Fruit fly (Drosophila melanogaster) whole organism, embryonic: ENCODE measurements around the gene CG14715.
A peak's percentile ranks its signal among the peaks of the same experiment; 100 is the strongest.

Experiments used
- Ada2b ChIP-seq: fragments of 200-800 bp; sonication (Bioruptor generic); IDR thresholded peaks from 2 replicates; pipeline ENCODE4 v1.3.6; 2022; ENCODE audit warnings: missing biosample characterization, missing genetic modification characterization
- Atf3 ChIP-seq: fragments of 200-800 bp; sonication (Bioruptor generic); optimal IDR thresholded peaks from 3 replicates; lab custom pipeline; 2016; ENCODE audit warnings: missing biosample characterization, missing genetic modification characterization
- Awh ChIP-seq: fragments of 200-800 bp; sonication (Bioruptor generic); IDR thresholded peaks from 2 replicates; pipeline ENCODE4, ENCODE4 v1.3.6; 2022; ENCODE audit warnings: missing biosample characterization, missing genetic modification characterization
- B-H2 ChIP-seq: fragments of 200-800 bp; sonication (Bioruptor generic); optimal IDR thresholded peaks from 2 replicates; lab custom pipeline; 2018; ENCODE audit warnings: missing biosample characterization, mild to moderate bottlenecking, missing genetic modification characterization
- CG10654 ChIP-seq: fragments of 200-800 bp; sonication (Bioruptor generic); optimal IDR thresholded peaks from 2 replicates; lab custom pipeline; 2016; ENCODE audit warnings: missing biosample characterization, missing genetic modification characterization
- CG12299 ChIP-seq: fragments of 200-800 bp; sonication (Bioruptor generic); optimal IDR thresholded peaks from 2 replicates; lab custom pipeline; 2018; ENCODE audit warnings: missing biosample characterization, mild to moderate bottlenecking, missing genetic modification characterization
- CG12391 ChIP-seq: fragments of 200-800 bp; sonication (Bioruptor generic); optimal IDR thresholded peaks from 3 replicates; lab custom pipeline; 2018; ENCODE audit warnings: missing biosample characterization, mild to moderate bottlenecking, missing genetic modification characterization, moderate library complexity
- CG12769 ChIP-seq: fragments of 200-800 bp; sonication (Bioruptor generic); optimal IDR thresholded peaks from 2 replicates; lab custom pipeline; 2019; ENCODE audit warnings: missing biosample characterization, mild to moderate bottlenecking, missing genetic modification characterization, moderate library complexity
- CG13296 ChIP-seq: fragments of 200-800 bp; sonication (Bioruptor generic); optimal IDR thresholded peaks from 3 replicates; lab custom pipeline; 2018; ENCODE audit warnings: missing biosample characterization, mild to moderate bottlenecking, missing genetic modification characterization
- CG17612 ChIP-seq: fragments of 200-800 bp; sonication (Bioruptor generic); IDR thresholded peaks from 2 replicates; pipeline ENCODE4 v1.3.6; 2022; ENCODE audit warnings: missing biosample characterization, missing genetic modification characterization
- CG18476 ChIP-seq: fragments of 200-800 bp; sonication (Bioruptor generic); optimal IDR thresholded peaks from 2 replicates; lab custom pipeline; 2016; ENCODE audit warnings: missing biosample characterization, mild to moderate bottlenecking, missing genetic modification characterization
- CG18599 ChIP-seq: fragments of 200-800 bp; sonication (Bioruptor generic); optimal IDR thresholded peaks from 3 replicates; lab custom pipeline; 2017; ENCODE audit warnings: missing biosample characterization, missing genetic modification characterization, mild to moderate bottlenecking, moderate library complexity, missing genetic modification reagents
- CG2889 ChIP-seq: fragments of 200-800 bp; sonication (Bioruptor generic); IDR thresholded peaks from 3 replicates; pipeline ENCODE4 v1.3.6; 2022; ENCODE audit warnings: missing biosample characterization, missing genetic modification characterization
- CG30403 ChIP-seq: fragments of 200-800 bp; sonication (Bioruptor generic); optimal IDR thresholded peaks from 3 replicates; lab custom pipeline; 2016; ENCODE audit warnings: missing biosample characterization, missing genetic modification characterization
- CG3281 ChIP-seq: fragments of 200-800 bp; sonication (Bioruptor generic); optimal IDR thresholded peaks from 3 replicates; lab custom pipeline; 2017; ENCODE audit warnings: missing biosample characterization, mild to moderate bottlenecking, missing genetic modification characterization
- CG7271 ChIP-seq: fragments of 200-800 bp; sonication (Bioruptor generic); optimal IDR thresholded peaks from 2 replicates; lab custom pipeline; 2018; ENCODE audit warnings: missing biosample characterization, mild to moderate bottlenecking, missing genetic modification characterization, moderate library complexity
- CG8944 ChIP-seq: fragments of 200-800 bp; sonication (Bioruptor generic); optimal IDR thresholded peaks from 3 replicates; lab custom pipeline; 2016; ENCODE audit warnings: missing biosample characterization, missing genetic modification characterization
- CG9215 ChIP-seq: fragments of 200-800 bp; sonication (Bioruptor generic); IDR thresholded peaks from 2 replicates; pipeline ENCODE4 v1.3.6; 2022; ENCODE audit warnings: missing biosample characterization, missing genetic modification characterization
- CG9609 ChIP-seq: fragments of 200-800 bp; sonication (Bioruptor generic); optimal IDR thresholded peaks from 3 replicates; lab custom pipeline; 2016; ENCODE audit warnings: missing biosample characterization, missing genetic modification characterization
- CG9727 ChIP-seq: fragments of 200-800 bp; sonication (Bioruptor generic); optimal IDR thresholded peaks from 3 replicates; lab custom pipeline; 2017; ENCODE audit warnings: missing biosample characterization, mild to moderate bottlenecking, missing genetic modification characterization
- CG9876 ChIP-seq: fragments of 200-800 bp; sonication (Bioruptor generic); optimal IDR thresholded peaks from 2 replicates; lab custom pipeline; 2016; ENCODE audit warnings: missing biosample characterization, missing genetic modification characterization
- Camta ChIP-seq: fragments of 200-800 bp; sonication (Bioruptor generic); optimal IDR thresholded peaks from 2 replicates; lab custom pipeline; 2016; ENCODE audit warnings: missing biosample characterization, missing genetic modification characterization
- CrebB ChIP-seq: fragments of 200-800 bp; sonication (Bioruptor generic); optimal IDR thresholded peaks from 3 replicates; lab custom pipeline; 2018; ENCODE audit warnings: missing biosample characterization, mild to moderate bottlenecking, missing genetic modification characterization
- Dek ChIP-seq: fragments of 200-800 bp; sonication (Bioruptor generic); optimal IDR thresholded peaks from 3 replicates; lab custom pipeline; 2019; ENCODE audit warnings: missing biosample characterization, mild to moderate bottlenecking, missing genetic modification characterization, moderate library complexity
- Dfd ChIP-seq, 2 experiments: fragments of >200 bp; optimal IDR thresholded peaks; 2 replicates each; lab custom pipeline; 2017; ENCODE audit warnings: missing biosample characterization in 2 of 2, missing genetic modification characterization in 2 of 2
- Jarid2 ChIP-seq: fragments of 200-800 bp; sonication (Bioruptor generic); optimal IDR thresholded peaks from 3 replicates; lab custom pipeline; 2017; ENCODE audit warnings: mild to moderate bottlenecking, missing biosample characterization, missing genetic modification reagents, missing genetic modification characterization
- Lpt ChIP-seq: fragments of >200 bp; optimal IDR thresholded peaks from 2 replicates; lab custom pipeline; 2018; ENCODE audit warnings: missing biosample characterization, missing genetic modification characterization
- Nf-YB ChIP-seq: fragments of 200-800 bp; sonication (Bioruptor generic); optimal IDR thresholded peaks from 3 replicates; lab custom pipeline; 2019; ENCODE audit warnings: missing biosample characterization, mild to moderate bottlenecking, missing genetic modification characterization, moderate library complexity
- Rx ChIP-seq: fragments of 200-800 bp; sonication (Bioruptor generic); IDR thresholded peaks from 2 replicates; pipeline ENCODE4 v1.3.6; 2022; ENCODE audit warnings: missing biosample characterization, missing genetic modification characterization
- Sin3A ChIP-seq: fragments of >200 bp; optimal IDR thresholded peaks from 2 replicates; lab custom pipeline; 2018
- ab ChIP-seq: fragments of 200-800 bp; sonication (Bioruptor generic); optimal IDR thresholded peaks from 2 replicates; lab custom pipeline; 2016; ENCODE audit warnings: missing biosample characterization, missing genetic modification characterization
- bab2 ChIP-seq: fragments of 200-800 bp; sonication (Bioruptor generic); optimal IDR thresholded peaks from 2 replicates; lab custom pipeline; 2016; ENCODE audit warnings: missing biosample characterization, missing genetic modification characterization
- caup ChIP-seq: fragments of 200-800 bp; sonication (Bioruptor generic); optimal IDR thresholded peaks from 3 replicates; lab custom pipeline; 2017; ENCODE audit warnings: missing biosample characterization, mild to moderate bottlenecking, missing genetic modification characterization, moderate library complexity; ENCODE audit not compliant: severe bottlenecking
- chinmo ChIP-seq: fragments of 200-800 bp; sonication (Bioruptor generic); IDR thresholded peaks from 4 replicates; pipeline ENCODE4 v1.3.6; 2022; ENCODE audit warnings: missing biosample characterization, missing genetic modification characterization; ENCODE audit not compliant: partially characterized antibody
- eyg ChIP-seq: fragments of 200-800 bp; sonication (Bioruptor generic); optimal IDR thresholded peaks from 3 replicates; lab custom pipeline; 2016; ENCODE audit warnings: missing biosample characterization, missing genetic modification characterization
- fd102C ChIP-seq: fragments of 200-800 bp; sonication (Bioruptor generic); optimal IDR thresholded peaks from 2 replicates; lab custom pipeline; 2018; ENCODE audit warnings: missing biosample characterization, mild to moderate bottlenecking, missing genetic modification characterization, moderate library complexity
- ftz-f1 ChIP-seq: fragments of 200-800 bp; sonication (Bioruptor generic); optimal IDR thresholded peaks from 2 replicates; lab custom pipeline; 2016; ENCODE audit warnings: missing biosample characterization, missing genetic modification characterization
- fu2 ChIP-seq: fragments of 200-800 bp; sonication (Bioruptor generic); optimal IDR thresholded peaks from 2 replicates; lab custom pipeline; 2016; ENCODE audit warnings: missing biosample characterization, missing genetic modification characterization
- gcm ChIP-seq: fragments of 200-800 bp; sonication (Bioruptor generic); optimal IDR thresholded peaks from 2 replicates; lab custom pipeline; 2019; ENCODE audit warnings: missing biosample characterization, mild to moderate bottlenecking, missing genetic modification characterization, moderate library complexity
- her ChIP-seq: fragments of 200-800 bp; sonication (Bioruptor generic); optimal IDR thresholded peaks from 2 replicates; lab custom pipeline; 2016; ENCODE audit warnings: missing biosample characterization, missing genetic modification characterization
- hth ChIP-seq: fragments of >200 bp; optimal IDR thresholded peaks from 2 replicates; lab custom pipeline; 2017; ENCODE audit warnings: inconsistent platforms
- ind ChIP-seq: fragments of 200-800 bp; sonication (Bioruptor generic); optimal IDR thresholded peaks from 3 replicates; lab custom pipeline; 2016; ENCODE audit warnings: missing biosample characterization, missing genetic modification characterization
- lov ChIP-seq, 2 experiments: fragments of 200-800 bp in 1 of 2; fragments of >200 bp in 1 of 2; sonication (Bioruptor generic) in 1 of 2; IDR thresholded peaks in 1 of 2; optimal IDR thresholded peaks in 1 of 2; 2 replicates in 1 of 2; 3 replicates in 1 of 2; pipeline versions ENCODE4 v1.3.6 to Lab custom; 2017 to 2022; ENCODE audit warnings: missing biosample characterization in 1 of 2, missing genetic modification characterization in 1 of 2
- p53 ChIP-seq: fragments of 200-800 bp; sonication (Bioruptor generic); optimal IDR thresholded peaks from 2 replicates; lab custom pipeline; 2016; ENCODE audit warnings: missing biosample characterization, missing genetic modification characterization
- psq ChIP-seq: fragments of 200-800 bp; sonication (Bioruptor generic); optimal IDR thresholded peaks from 2 replicates; lab custom pipeline; 2017; ENCODE audit warnings: missing biosample characterization, missing genetic modification characterization
- slbo ChIP-seq: fragments of 200-800 bp; sonication (Bioruptor generic); IDR thresholded peaks from 2 replicates; pipeline ENCODE4 v1.3.6; 2022; ENCODE audit warnings: missing biosample characterization, missing genetic modification characterization
- slp2 ChIP-seq: fragments of 200-800 bp; sonication (Bioruptor generic); optimal IDR thresholded peaks from 2 replicates; lab custom pipeline; 2016; ENCODE audit warnings: missing biosample characterization, missing genetic modification characterization
- tx ChIP-seq: fragments of 200-800 bp; sonication (Bioruptor generic); optimal IDR thresholded peaks from 2 replicates; lab custom pipeline; 2016; ENCODE audit warnings: missing biosample characterization, missing genetic modification characterization
- vnd ChIP-seq: fragments of 200-800 bp; sonication (Bioruptor generic); IDR thresholded peaks from 3 replicates; pipeline ENCODE4 v1.3.6; 2022; ENCODE audit warnings: missing biosample characterization, missing genetic modification characterization; ENCODE audit not compliant: partially characterized antibody
- zfh1 ChIP-seq: fragments of 200-800 bp; sonication (Bioruptor generic); IDR thresholded peaks from 3 replicates; pipeline ENCODE4 v1.3.6; 2022; ENCODE audit warnings: missing biosample characterization, missing genetic modification characterization

CG14715 gene

dm6 chr3R:11656614-11657216 lies 17.3 kb upstream of the CG14715 start (continued):
- TF ChIP-seq CG17612 (GFP tag; lab: Robert Waterston, UW) (peak; percentile 94), chinmo (GFP tag; lab: Robert Waterston, UW) (0 out of 4 replicates have a peak, but pooled peaks have one; percentile 28), CG8944 (GFP tag; lab: Kevin White, UChicago) (peak; percentile 93), CG13296 (GFP tag; lab: Kevin White, UChicago) (peak; percentile 94), CG9876 (peak; percentile 86), CG18599 (GFP tag; lab: Kevin White, UChicago) (peak; percentile 97), Sin3A (lab: Kevin White, UChicago) (no peak), fu2 (GFP tag; lab: Kevin White, UChicago) (peak; percentile 93), CG9727 (peak; percentile 94), bab2 (GFP tag; lab: Kevin White, UChicago) (peak; percentile 96), hth (lab: Kevin White, UChicago) (no peak), CG7271 (peak; percentile 69), eyg (GFP tag; lab: Kevin White, UChicago) (peak; percentile 88), CG3281 (GFP tag; lab: Kevin White, UChicago) (peak; percentile 95), slbo (peak; percentile 98), Lpt (GFP tag; lab: Kevin White, UChicago) (no peak), Atf3 (GFP tag; lab: Kevin White, UChicago) (peak; percentile 90), vnd (GFP tag; lab: Robert Waterston, UW) (no peak), ab (GFP tag; lab: Kevin White, UChicago) (peak; percentile 84), ftz-f1 (GFP tag; lab: Kevin White, UChicago) (peak; percentile 53), ind (GFP tag; lab: Kevin White, UChicago) (peak; percentile 96), fd102C (peak; percentile 56), CG12391 (tag; lab: Kevin White, UChicago) (peak; percentile 98), Camta (GFP tag; lab: Kevin White, UChicago) (peak; percentile 95), CG18476 (GFP tag; lab: Kevin White, UChicago) (peak; percentile 94), CG12769 (peak; percentile 96), psq (GFP tag; lab: Kevin White, UChicago) (peak; percentile 84), gcm (GFP tag; lab: Kevin White, UChicago) (peak; percentile 95), Nf-YB (GFP tag; lab: Kevin White, UChicago) (peak; percentile 85), Awh (GFP tag; lab: Robert Waterston, UW) (peak; percentile 97), CG30403 (GFP tag; lab: Kevin White, UChicago) (peak; percentile 97), zfh1 (peak; percentile 97), CG10654 (GFP tag; lab: Kevin White, UChicago) (peak; percentile 91), Rx (GFP tag; lab: Robert Waterston, UW) (peak; percentile 84), Dfd (GFP tag; optimal IDR thresholded peaks at IDR 0.05; lab: Kevin White, UChicago) (no peak), CG2889 (GFP tag; lab: Robert Waterston, UW) (peak; percentile 96), CG12299 (tag; lab: Kevin White, UChicago) (peak; percentile 95), lov (optimal IDR thresholded peaks at IDR 0.05; lab: Kevin White, UChicago) (no peak), lov (GFP tag; IDR thresholded peaks at IDR 0.05; lab: Robert Waterston, UW) (peak; percentile 97), CG9609 (GFP tag; lab: Kevin White, UChicago) (peak; percentile 91), Ada2b (peak; percentile 97), Jarid2 (GFP tag; lab: Kevin White, UChicago) (peak; percentile 63), p53 (peak; percentile 69), B-H2 (GFP tag; lab: Kevin White, UChicago) (peak; percentile 71), CrebB (peak; percentile 96), slp2 (peak; percentile 90), CG9215 (peak; percentile 93), her (GFP tag; lab: Kevin White, UChicago) (peak; percentile 91), caup (GFP tag; lab: Kevin White, UChicago) (peak; percentile 96), Dek (tag; lab: Kevin White, UChicago) (peak; percentile 97), tx (peak; percentile 93)
